Worm (Caenorhabditis elegans): ENCODE measurements around the gene F19B6.1.

ce11 chrIV:12301161-12301560 is 34.7 kb downstream of the F19B6.1 start, which contains the start of gene oac-59:
- TF ChIP-seq fkh-10 (GFP tag; optimal IDR thresholded peaks at IDR 0.05) (no peak), lin-39 (tag; optimal IDR thresholded peaks at IDR 0.05) (no peak), nhr-19 (GFP tag; conservative IDR thresholded peaks at IDR 0.05) (no peak), dsc-1 (tag; optimal IDR thresholded peaks at IDR 0.05) (no peak), mdl-1 (tag; optimal IDR thresholded peaks at IDR 0.05) (no peak), dpl-1 (GFP tag; optimal IDR thresholded peaks at IDR 0.05) (no peak), aly-2 (tag; optimal IDR thresholded peaks at IDR 0.05) (no peak)

All from whole organism, L1 larva.